Fruit fly (Drosophila melanogaster) whole organism, embryonic: Measurements from ENCODE around the gene CG9626.
A peak's percentile ranks its signal among the peaks of the same experiment; 100 is the strongest.

Experiments used
- Atf-2 ChIP-seq: fragments of 200-800 bp; sonication (Bioruptor generic); optimal IDR thresholded peaks from 2 replicates; lab custom pipeline; 2016; ENCODE audit warnings: missing biosample characterization, missing genetic modification characterization
- Awh ChIP-seq: fragments of 200-800 bp; sonication (Bioruptor generic); IDR thresholded peaks from 2 replicates; pipeline ENCODE4, ENCODE4 v1.3.6; 2022; ENCODE audit warnings: missing biosample characterization, missing genetic modification characterization
- Bdp1 ChIP-seq: fragments of 200-800 bp; sonication (Bioruptor generic); optimal IDR thresholded peaks from 3 replicates; lab custom pipeline; 2016; ENCODE audit warnings: missing biosample characterization, missing genetic modification characterization
- C15 ChIP-seq: fragments of 200-800 bp; sonication (Bioruptor generic); IDR thresholded peaks from 3 replicates; pipeline ENCODE4 v1.3.6; 2022; ENCODE audit warnings: missing biosample characterization, missing genetic modification characterization
- CG10979 ChIP-seq: fragments of 200-800 bp; sonication (Bioruptor generic); optimal IDR thresholded peaks from 2 replicates; lab custom pipeline; 2018; ENCODE audit warnings: missing biosample characterization, mild to moderate bottlenecking, missing genetic modification characterization, moderate library complexity
- CG11695 ChIP-seq: fragments of 200-800 bp; sonication (Bioruptor generic); IDR thresholded peaks from 3 replicates; pipeline ENCODE4 v1.3.6; 2022; ENCODE audit warnings: missing biosample characterization, missing genetic modification characterization
- CG11696 ChIP-seq: fragments of 200-800 bp; sonication (Bioruptor generic); IDR thresholded peaks from 2 replicates; pipeline ENCODE4 v1.3.6; 2022; ENCODE audit warnings: missing biosample characterization, missing genetic modification characterization
- CG14441 ChIP-seq: fragments of 200-800 bp; sonication (Bioruptor generic); IDR thresholded peaks from 2 replicates; pipeline ENCODE4 v1.3.6; 2022; ENCODE audit warnings: missing biosample characterization, missing genetic modification characterization
- CG15514 ChIP-seq: fragments of 200-800 bp; sonication (Bioruptor generic); optimal IDR thresholded peaks from 3 replicates; lab custom pipeline; 2017; ENCODE audit warnings: missing biosample characterization, missing genetic modification characterization, mild to moderate bottlenecking, moderate library complexity, missing genetic modification reagents
- CG15601 ChIP-seq: fragments of 200-800 bp; sonication (Bioruptor generic); optimal IDR thresholded peaks from 3 replicates; lab custom pipeline; 2019; ENCODE audit warnings: missing biosample characterization, mild to moderate bottlenecking, missing genetic modification characterization, moderate library complexity
- CG2199 ChIP-seq: fragments of 200-800 bp; sonication (Bioruptor generic); IDR thresholded peaks from 3 replicates; pipeline ENCODE4 v1.3.6; 2022; ENCODE audit warnings: missing biosample characterization, missing genetic modification characterization
- CG31388 ChIP-seq: fragments of 200-800 bp; sonication (Bioruptor generic); optimal IDR thresholded peaks from 2 replicates; lab custom pipeline; 2016; ENCODE audit warnings: missing biosample characterization, missing genetic modification characterization
- CG31441 ChIP-seq: fragments of 200-800 bp; sonication (Bioruptor generic); IDR thresholded peaks from 2 replicates; pipeline ENCODE4 v1.3.6; 2022; ENCODE audit warnings: missing biosample characterization, missing genetic modification characterization
- CG3281 ChIP-seq: fragments of 200-800 bp; sonication (Bioruptor generic); optimal IDR thresholded peaks from 3 replicates; lab custom pipeline; 2017; ENCODE audit warnings: missing biosample characterization, mild to moderate bottlenecking, missing genetic modification characterization
- CG3726 ChIP-seq: fragments of 200-800 bp; sonication (Bioruptor generic); IDR thresholded peaks from 3 replicates; pipeline ENCODE4, ENCODE4 v1.3.6; 2022; ENCODE audit warnings: missing biosample characterization, missing genetic modification characterization
- CG4328 ChIP-seq: fragments of 200-800 bp; sonication (Bioruptor generic); optimal IDR thresholded peaks from 3 replicates; lab custom pipeline; 2017; ENCODE audit warnings: missing biosample characterization, missing genetic modification reagents, missing genetic modification characterization
- CG5245 ChIP-seq: fragments of 200-800 bp; sonication (Bioruptor generic); optimal IDR thresholded peaks from 3 replicates; lab custom pipeline; 2016; ENCODE audit warnings: missing biosample characterization, missing genetic modification characterization
- CG6765 ChIP-seq: fragments of 200-800 bp; sonication (Bioruptor generic); optimal IDR thresholded peaks from 3 replicates; lab custom pipeline; 2017; ENCODE audit warnings: missing biosample characterization, mild to moderate bottlenecking, missing genetic modification characterization
- CG7839 ChIP-seq: fragments of 200-800 bp; sonication (Bioruptor generic); optimal IDR thresholded peaks from 3 replicates; lab custom pipeline; 2018; ENCODE audit warnings: missing biosample characterization, mild to moderate bottlenecking, missing genetic modification characterization, moderate library complexity
- Doc2 ChIP-seq: fragments of 200-800 bp; sonication (Bioruptor generic); IDR thresholded peaks from 2 replicates; pipeline ENCODE4 v1.3.6; 2022; ENCODE audit warnings: missing biosample characterization, missing genetic modification characterization
- Drgx ChIP-seq: fragments of 200-800 bp; sonication (Bioruptor generic); IDR thresholded peaks from 2 replicates; pipeline ENCODE4 v1.3.6; 2022; ENCODE audit warnings: missing biosample characterization, missing genetic modification characterization
- ERR ChIP-seq: fragments of 200-800 bp; sonication (Bioruptor generic); optimal IDR thresholded peaks from 2 replicates; lab custom pipeline; 2016; ENCODE audit warnings: missing biosample characterization, missing genetic modification characterization
- H15 ChIP-seq: fragments of 200-800 bp; sonication (Bioruptor generic); IDR thresholded peaks from 3 replicates; pipeline ENCODE4 v1.3.6; 2022; ENCODE audit warnings: missing biosample characterization, missing genetic modification characterization
- Hr78 ChIP-seq, 2 experiments: fragments of 200-800 bp in 1 of 2; fragments of >200 bp in 1 of 2; sonication (Bioruptor generic) in 1 of 2; optimal IDR thresholded peaks; 2 replicates each; lab custom pipeline; 2017 to 2019; ENCODE audit warnings: missing biosample characterization in 2 of 2, missing genetic modification characterization in 2 of 2, mild to moderate bottlenecking in 1 of 2, moderate library complexity in 1 of 2
- Lpt ChIP-seq: fragments of >200 bp; optimal IDR thresholded peaks from 2 replicates; lab custom pipeline; 2018; ENCODE audit warnings: missing biosample characterization, missing genetic modification characterization
- NC2α ChIP-seq: fragments of 200-800 bp; sonication (Bioruptor generic); optimal IDR thresholded peaks from 2 replicates; lab custom pipeline; 2016; ENCODE audit warnings: missing biosample characterization, missing genetic modification characterization
- NC2β ChIP-seq: fragments of 200-800 bp; sonication (Bioruptor generic); optimal IDR thresholded peaks from 2 replicates; lab custom pipeline; 2016; ENCODE audit warnings: missing biosample characterization, missing genetic modification characterization
- Nf-YC ChIP-seq: fragments of 200-800 bp; optimal IDR thresholded peaks from 3 replicates; lab custom pipeline; 2019; ENCODE audit warnings: missing biosample characterization, mild to moderate bottlenecking, missing genetic modification characterization, moderate library complexity
- PHDP ChIP-seq: fragments of 200-800 bp; sonication (Bioruptor generic); optimal IDR thresholded peaks from 3 replicates; lab custom pipeline; 2018; ENCODE audit warnings: missing biosample characterization, mild to moderate bottlenecking, missing genetic modification characterization, moderate library complexity
- Sox100B ChIP-seq: fragments of 200-800 bp; sonication (Bioruptor generic); optimal IDR thresholded peaks from 3 replicates; lab custom pipeline; 2018; ENCODE audit warnings: missing biosample characterization, mild to moderate bottlenecking, missing genetic modification characterization
- Sox102F ChIP-seq: fragments of 200-800 bp; sonication (Bioruptor generic); optimal IDR thresholded peaks from 2 replicates; lab custom pipeline; 2018; ENCODE audit warnings: missing biosample characterization, mild to moderate bottlenecking, missing genetic modification characterization, moderate library complexity
- Ssrp ChIP-seq: fragments of 200-800 bp; sonication (Bioruptor generic); optimal IDR thresholded peaks from 2 replicates; lab custom pipeline; 2018; ENCODE audit warnings: missing biosample characterization, mild to moderate bottlenecking, missing genetic modification characterization, moderate library complexity
- ato ChIP-seq: fragments of 200-800 bp; sonication (Bioruptor generic); IDR thresholded peaks from 2 replicates; pipeline ENCODE4 v1.3.6; 2022; ENCODE audit warnings: missing biosample characterization, missing genetic modification characterization; ENCODE audit not compliant: partially characterized antibody
- dan ChIP-seq: fragments of 200-800 bp; sonication (Bioruptor generic); IDR thresholded peaks from 2 replicates; pipeline ENCODE4 v1.3.6; 2022; ENCODE audit warnings: missing biosample characterization, missing genetic modification characterization
- danr ChIP-seq: fragments of 200-800 bp; sonication (Bioruptor generic); IDR thresholded peaks from 2 replicates; pipeline ENCODE4 v1.3.6; 2022; ENCODE audit warnings: missing biosample characterization, missing genetic modification characterization
- esg ChIP-seq: fragments of 200-800 bp; sonication (Bioruptor generic); conservative IDR thresholded peaks from 2 replicates; pipeline ENCODE4 v1.3.6; 2022; ENCODE audit warnings: missing biosample characterization, missing genetic modification characterization
- eyg ChIP-seq: fragments of 200-800 bp; sonication (Bioruptor generic); optimal IDR thresholded peaks from 3 replicates; lab custom pipeline; 2016; ENCODE audit warnings: missing biosample characterization, missing genetic modification characterization
- grau ChIP-seq: fragments of 200-800 bp; optimal IDR thresholded peaks from 3 replicates; lab custom pipeline; 2019; ENCODE audit warnings: missing biosample characterization, mild to moderate bottlenecking, missing genetic modification characterization, moderate library complexity
- her ChIP-seq: fragments of 200-800 bp; sonication (Bioruptor generic); optimal IDR thresholded peaks from 2 replicates; lab custom pipeline; 2016; ENCODE audit warnings: missing biosample characterization, missing genetic modification characterization
- hth ChIP-seq: fragments of >200 bp; optimal IDR thresholded peaks from 2 replicates; lab custom pipeline; 2017; ENCODE audit warnings: inconsistent platforms
- inv ChIP-seq: fragments of 200-800 bp; sonication (Bioruptor generic); IDR thresholded peaks from 2 replicates; pipeline ENCODE4 v1.3.6; 2022; ENCODE audit warnings: missing biosample characterization, missing genetic modification characterization; ENCODE audit not compliant: partially characterized antibody
- jumu ChIP-seq: fragments of 200-800 bp; sonication (Bioruptor generic); optimal IDR thresholded peaks from 3 replicates; lab custom pipeline; 2016; ENCODE audit warnings: missing biosample characterization, missing genetic modification characterization
- ken ChIP-seq: fragments of 200-800 bp; sonication (Bioruptor generic); IDR thresholded peaks from 3 replicates; pipeline ENCODE4 v1.3.6; 2022; ENCODE audit warnings: missing biosample characterization, missing genetic modification characterization
- luna ChIP-seq: fragments of 200-800 bp; sonication (Bioruptor generic); optimal IDR thresholded peaks from 2 replicates; lab custom pipeline; 2016; ENCODE audit warnings: missing biosample characterization, missing genetic modification characterization
- maf-S ChIP-seq: fragments of 200-800 bp; sonication (Bioruptor generic); optimal IDR thresholded peaks from 2 replicates; lab custom pipeline; 2016; ENCODE audit warnings: missing biosample characterization, missing genetic modification characterization
- onecut ChIP-seq: fragments of 200-800 bp; sonication (Bioruptor generic); IDR thresholded peaks from 2 replicates; pipeline ENCODE4 v1.3.6; 2022; ENCODE audit warnings: missing biosample characterization, missing genetic modification characterization
- pb ChIP-seq: fragments of 200-800 bp; sonication (Bioruptor generic); optimal IDR thresholded peaks from 3 replicates; lab custom pipeline; 2016; ENCODE audit warnings: missing biosample characterization, missing genetic modification characterization
- pum ChIP-seq: fragments of 200-800 bp; sonication (Bioruptor generic); optimal IDR thresholded peaks from 2 replicates; lab custom pipeline; 2016; ENCODE audit warnings: missing biosample characterization, missing genetic modification characterization
- repo ChIP-seq: fragments of 200-800 bp; sonication (Bioruptor generic); optimal IDR thresholded peaks from 2 replicates; lab custom pipeline; 2016; ENCODE audit warnings: missing biosample characterization, missing genetic modification characterization
- sima ChIP-seq: fragments of 200-800 bp; sonication (Bioruptor generic); optimal IDR thresholded peaks from 2 replicates; lab custom pipeline; 2016; ENCODE audit warnings: missing biosample characterization, missing genetic modification characterization
- stwl ChIP-seq: fragments of 200-800 bp; sonication (Bioruptor generic); optimal IDR thresholded peaks from 3 replicates; lab custom pipeline; 2018; ENCODE audit warnings: missing biosample characterization, mild to moderate bottlenecking, missing genetic modification characterization, moderate library complexity
- tin ChIP-seq: fragments of 200-800 bp; sonication (Bioruptor generic); optimal IDR thresholded peaks from 3 replicates; lab custom pipeline; 2016; ENCODE audit warnings: missing biosample characterization, missing genetic modification characterization
- unpg ChIP-seq: fragments of 200-800 bp; sonication (Bioruptor generic); optimal IDR thresholded peaks from 3 replicates; lab custom pipeline; 2018; ENCODE audit warnings: missing biosample characterization, mild to moderate bottlenecking, missing genetic modification characterization, moderate library complexity
- wdn ChIP-seq: fragments of 200-800 bp; sonication (Bioruptor generic); IDR thresholded peaks from 2 replicates; pipeline ENCODE4 v1.3.6; 2022; ENCODE audit warnings: missing biosample characterization, missing genetic modification characterization

CG9626 gene

dm6 chr3R:8269740-8270139, 31.0 kb downstream of the CG9626 start, which contains the start of gene CG9630 (continued):
- TF ChIP-seq CG3281 (GFP tag; lab: Kevin White, UChicago) (no peak), Awh (GFP tag; lab: Robert Waterston, UW) (no peak), jumu (no peak), CG14441 (no peak), tin (no peak), her (GFP tag; lab: Kevin White, UChicago) (no peak), esg (GFP tag; lab: Robert Waterston, UW) (no peak), NC2α (GFP tag; lab: Kevin White, UChicago) (no peak), PHDP (tag; lab: Kevin White, UChicago) (no peak), CG11695 (no peak), sima (GFP tag; lab: Kevin White, UChicago) (no peak), CG31441 (GFP tag; lab: Robert Waterston, UW) (no peak), Lpt (no peak), maf-S (GFP tag; lab: Kevin White, UChicago) (no peak), CG31388 (no peak), onecut (GFP tag; lab: Robert Waterston, UW) (no peak), pb (GFP tag; lab: Kevin White, UChicago) (no peak), C15 (GFP tag; lab: Robert Waterston, UW) (no peak), dan (GFP tag; lab: Robert Waterston, UW) (no peak), CG11696 (no peak), CG6765 (no peak), eyg (GFP tag; lab: Kevin White, UChicago) (no peak), Doc2 (GFP tag; lab: Robert Waterston, UW) (no peak), Drgx (GFP tag; lab: Robert Waterston, UW) (no peak), pum (GFP tag; lab: Kevin White, UChicago) (no peak), CG2199 (GFP tag; lab: Robert Waterston, UW) (no peak), CG15601 (tag; lab: Kevin White, UChicago) (no peak), grau (tag; lab: Kevin White, UChicago) (no peak), Hr78 (GFP tag; optimal IDR thresholded peaks at IDR 0.05; lab: Kevin White, UChicago) (no peak), stwl (tag; lab: Kevin White, UChicago) (no peak), wdn (no peak), CG4328 (GFP tag; lab: Kevin White, UChicago) (no peak), NC2β (GFP tag; lab: Kevin White, UChicago) (no peak), CG3726 (GFP tag; lab: Robert Waterston, UW) (no peak), hth (lab: Kevin White, UChicago) (no peak), CG5245 (GFP tag; lab: Kevin White, UChicago) (no peak), Nf-YC (tag; lab: Kevin White, UChicago) (no peak), repo (GFP tag; lab: Kevin White, UChicago) (no peak), Sox100B (GFP tag; lab: Kevin White, UChicago) (no peak), Bdp1 (GFP tag; lab: Kevin White, UChicago) (no peak), inv (GFP tag; lab: Robert Waterston, UW) (peak; percentile 43; the same call in 1 of the 2 replicates), CG15514 (GFP tag; lab: Kevin White, UChicago) (peak; percentile 87), Ssrp (tag; lab: Kevin White, UChicago) (no peak), Atf-2 (GFP tag; lab: Kevin White, UChicago) (no peak), ato (GFP tag; lab: Robert Waterston, UW) (peak; percentile 87), CG10979 (tag; lab: Kevin White, UChicago) (no peak), unpg (no peak), danr (GFP tag; lab: Robert Waterston, UW) (no peak), ken (GFP tag; lab: Robert Waterston, UW) (no peak), H15 (GFP tag; lab: Robert Waterston, UW) (no peak), Sox102F (no peak), CG7839 (tag; lab: Kevin White, UChicago) (no peak), ERR (GFP tag; lab: Kevin White, UChicago) (no peak), luna (GFP tag; lab: Kevin White, UChicago) (no peak)
